Fruit fly (Drosophila melanogaster) whole organism, embryonic: ENCODE measurements around the gene CG1421.

Source experiments
- Bteb2 ChIP-seq: fragments of 200-800 bp; sonication (Bioruptor generic); optimal IDR thresholded peaks from 2 replicates; lab custom pipeline; 2016; ENCODE audit warnings: missing biosample characterization, missing genetic modification characterization
- CG10321 ChIP-seq: fragments of 200-800 bp; sonication (Bioruptor generic); IDR thresholded peaks from 2 replicates; pipeline ENCODE4 v1.3.6; 2022; ENCODE audit warnings: missing biosample characterization, missing genetic modification characterization
- CG14965 ChIP-seq: fragments of 200-800 bp; sonication (Bioruptor generic); optimal IDR thresholded peaks from 2 replicates; lab custom pipeline; 2016; ENCODE audit warnings: missing biosample characterization, missing genetic modification characterization, borderline replicate concordance
- CG15269 ChIP-seq: fragments of 200-800 bp; sonication (Bioruptor generic); optimal IDR thresholded peaks from 2 replicates; lab custom pipeline; 2018; ENCODE audit warnings: missing biosample characterization, mild to moderate bottlenecking, missing genetic modification characterization, moderate library complexity
- CG15479 ChIP-seq: fragments of 200-800 bp; sonication (Bioruptor generic); optimal IDR thresholded peaks from 3 replicates; lab custom pipeline; 2019; ENCODE audit warnings: missing biosample characterization, mild to moderate bottlenecking, missing genetic modification characterization, moderate library complexity
- CG1832 ChIP-seq: fragments of 200-800 bp; sonication (Bioruptor generic); optimal IDR thresholded peaks from 2 replicates; lab custom pipeline; 2017; ENCODE audit warnings: missing biosample characterization, mild to moderate bottlenecking, missing genetic modification characterization, inconsistent platforms
- CG2199 ChIP-seq: fragments of 200-800 bp; sonication (Bioruptor generic); IDR thresholded peaks from 3 replicates; pipeline ENCODE4 v1.3.6; 2022; ENCODE audit warnings: missing biosample characterization, missing genetic modification characterization
- CG31388 ChIP-seq: fragments of 200-800 bp; sonication (Bioruptor generic); optimal IDR thresholded peaks from 2 replicates; lab custom pipeline; 2016; ENCODE audit warnings: missing biosample characterization, missing genetic modification characterization
- CG3847 ChIP-seq: fragments of 200-800 bp; sonication (Bioruptor generic); IDR thresholded peaks from 2 replicates; pipeline ENCODE4 v1.3.6; 2022; ENCODE audit warnings: missing biosample characterization, missing genetic modification characterization
- CG6683 ChIP-seq: fragments of 200-800 bp; sonication (Bioruptor generic); optimal IDR thresholded peaks from 2 replicates; lab custom pipeline; 2017; ENCODE audit warnings: missing biosample characterization, mild to moderate bottlenecking, missing genetic modification characterization, missing genetic modification reagents
- CG8281 ChIP-seq: fragments of 200-800 bp; sonication (Bioruptor generic); optimal IDR thresholded peaks from 2 replicates; lab custom pipeline; 2018; ENCODE audit warnings: missing biosample characterization, mild to moderate bottlenecking, missing genetic modification characterization, moderate library complexity
- CG9215 ChIP-seq: fragments of 200-800 bp; sonication (Bioruptor generic); IDR thresholded peaks from 2 replicates; pipeline ENCODE4 v1.3.6; 2022; ENCODE audit warnings: missing biosample characterization, missing genetic modification characterization
- CG9727 ChIP-seq: fragments of 200-800 bp; sonication (Bioruptor generic); optimal IDR thresholded peaks from 3 replicates; lab custom pipeline; 2017; ENCODE audit warnings: missing biosample characterization, mild to moderate bottlenecking, missing genetic modification characterization
- CG9932 ChIP-seq: fragments of 200-800 bp; sonication (Bioruptor generic); IDR thresholded peaks from 2 replicates; pipeline ENCODE4 v1.3.6; 2022; ENCODE audit warnings: missing biosample characterization, missing genetic modification characterization
- D ChIP-seq, 2 experiments: fragments of 200-800 bp in 1 of 2; fragments of >200 bp in 1 of 2; sonication (Bioruptor generic) in 1 of 2; optimal IDR thresholded peaks; 2 replicates in 1 of 2; 3 replicates in 1 of 2; lab custom pipeline; 2017; ENCODE audit warnings: mild to moderate bottlenecking in 1 of 2, missing biosample characterization in 1 of 2, missing genetic modification characterization in 1 of 2, missing genetic modification reagents in 1 of 2
- Deaf1 ChIP-seq: fragments of 200-800 bp; optimal IDR thresholded peaks from 3 replicates; lab custom pipeline; 2019; ENCODE audit warnings: missing biosample characterization, mild to moderate bottlenecking, missing genetic modification characterization, moderate library complexity
- Doc2 ChIP-seq: fragments of 200-800 bp; sonication (Bioruptor generic); IDR thresholded peaks from 2 replicates; pipeline ENCODE4 v1.3.6; 2022; ENCODE audit warnings: missing biosample characterization, missing genetic modification characterization
- HLH4C ChIP-seq: fragments of 200-800 bp; sonication (Bioruptor generic); IDR thresholded peaks from 3 replicates; pipeline ENCODE4 v1.3.6; 2022; ENCODE audit warnings: missing biosample characterization, missing genetic modification characterization; ENCODE audit not compliant: partially characterized antibody
- MESR4 ChIP-seq: fragments of 200-800 bp; sonication (Bioruptor generic); optimal IDR thresholded peaks from 2 replicates; lab custom pipeline; 2018; ENCODE audit warnings: missing biosample characterization, mild to moderate bottlenecking, missing genetic modification characterization, moderate library complexity
- Med ChIP-seq: fragments of 200-800 bp; sonication (Bioruptor generic); peaks from one replicate; lab custom pipeline; 2016; ENCODE audit warnings: missing biosample characterization, missing genetic modification characterization, mild to moderate bottlenecking, inconsistent platforms, moderate library complexity
- Nf-YB ChIP-seq: fragments of 200-800 bp; sonication (Bioruptor generic); optimal IDR thresholded peaks from 3 replicates; lab custom pipeline; 2019; ENCODE audit warnings: missing biosample characterization, mild to moderate bottlenecking, missing genetic modification characterization, moderate library complexity
- Nf-YC ChIP-seq: fragments of 200-800 bp; optimal IDR thresholded peaks from 3 replicates; lab custom pipeline; 2019; ENCODE audit warnings: missing biosample characterization, mild to moderate bottlenecking, missing genetic modification characterization, moderate library complexity
- Sry-β ChIP-seq: fragments of 200-800 bp; sonication (Bioruptor generic); optimal IDR thresholded peaks from 2 replicates; lab custom pipeline; 2018; ENCODE audit warnings: missing biosample characterization, mild to moderate bottlenecking, missing genetic modification characterization, moderate library complexity
- Stat92E ChIP-seq, 3 experiments: fragments of >200 bp in 2 of 3; fragments of 200-800 bp in 1 of 3; sonication (Bioruptor generic) in 1 of 3; optimal IDR thresholded peaks; 2 replicates each; lab custom pipeline; 2017 to 2019; ENCODE audit warnings: missing biosample characterization in 3 of 3, missing genetic modification characterization in 3 of 3, mild to moderate bottlenecking in 1 of 3, moderate library complexity in 1 of 3
- az2 ChIP-seq: fragments of 200-800 bp; sonication (Bioruptor generic); optimal IDR thresholded peaks from 3 replicates; lab custom pipeline; 2016; ENCODE audit warnings: missing biosample characterization, missing genetic modification characterization
- bsh ChIP-seq, 2 experiments: fragments of 200-800 bp; sonication (Bioruptor generic); optimal IDR thresholded peaks; 2 replicates each; lab custom pipeline; 2017 to 2018; ENCODE audit warnings: mild to moderate bottlenecking in 2 of 2, missing biosample characterization in 2 of 2, missing genetic modification characterization in 2 of 2, moderate library complexity in 1 of 2
- caup ChIP-seq: fragments of 200-800 bp; sonication (Bioruptor generic); optimal IDR thresholded peaks from 3 replicates; lab custom pipeline; 2017; ENCODE audit warnings: missing biosample characterization, mild to moderate bottlenecking, missing genetic modification characterization, moderate library complexity; ENCODE audit not compliant: severe bottlenecking
- cg ChIP-seq: fragments of 200-800 bp; sonication (Bioruptor generic); optimal IDR thresholded peaks from 3 replicates; lab custom pipeline; 2019; ENCODE audit warnings: missing biosample characterization, mild to moderate bottlenecking, missing genetic modification characterization, moderate library complexity
- chm ChIP-seq: fragments of 200-800 bp; sonication (Bioruptor generic); IDR thresholded peaks from 2 replicates; pipeline ENCODE4 v1.3.6; 2022; ENCODE audit warnings: missing biosample characterization, missing genetic modification characterization
- dysf ChIP-seq: fragments of 200-800 bp; sonication (Bioruptor generic); IDR thresholded peaks from 3 replicates; pipeline ENCODE4 v1.3.6; 2022; ENCODE audit warnings: missing biosample characterization, missing genetic modification characterization
- fru ChIP-seq: fragments of >200 bp; optimal IDR thresholded peaks from 2 replicates; lab custom pipeline; 2017
- gem ChIP-seq: fragments of 200-800 bp; sonication (Bioruptor generic); optimal IDR thresholded peaks from 2 replicates; lab custom pipeline; 2019; ENCODE audit warnings: missing biosample characterization, mild to moderate bottlenecking, missing genetic modification characterization, moderate library complexity
- kah ChIP-seq: fragments of 200-800 bp; sonication (Bioruptor generic); optimal IDR thresholded peaks from 2 replicates; lab custom pipeline; 2018; ENCODE audit warnings: missing biosample characterization, mild to moderate bottlenecking, missing genetic modification characterization
- kni ChIP-seq: fragments of 200-800 bp; sonication (Bioruptor generic); optimal IDR thresholded peaks from 3 replicates; lab custom pipeline; 2017; ENCODE audit warnings: mild to moderate bottlenecking, missing biosample characterization, missing genetic modification reagents, missing genetic modification characterization
- lola ChIP-seq, 3 experiments: fragments of >200 bp in 2 of 3; fragments of 200-800 bp in 1 of 3; sonication (Bioruptor generic) in 1 of 3; optimal IDR thresholded peaks; 2 replicates each; lab custom pipeline; 2017 to 2019; ENCODE audit warnings: missing biosample characterization in 3 of 3, missing genetic modification characterization in 3 of 3, mild to moderate bottlenecking in 1 of 3, moderate library complexity in 1 of 3
- lov ChIP-seq, 2 experiments: fragments of 200-800 bp in 1 of 2; fragments of >200 bp in 1 of 2; sonication (Bioruptor generic) in 1 of 2; IDR thresholded peaks in 1 of 2; optimal IDR thresholded peaks in 1 of 2; 2 replicates in 1 of 2; 3 replicates in 1 of 2; pipeline versions ENCODE4 v1.3.6 to Lab custom; 2017 to 2022; ENCODE audit warnings: missing biosample characterization in 1 of 2, missing genetic modification characterization in 1 of 2
- oc ChIP-seq: fragments of 200-800 bp; sonication (Bioruptor generic); optimal IDR thresholded peaks from 2 replicates; lab custom pipeline; 2018; ENCODE audit warnings: missing biosample characterization, mild to moderate bottlenecking, missing genetic modification characterization, moderate library complexity
- odd ChIP-seq: fragments of 200-800 bp; sonication (Bioruptor generic); optimal IDR thresholded peaks from 2 replicates; lab custom pipeline; 2017; ENCODE audit warnings: missing biosample characterization, mild to moderate bottlenecking, missing genetic modification characterization
- pb ChIP-seq: fragments of 200-800 bp; sonication (Bioruptor generic); optimal IDR thresholded peaks from 3 replicates; lab custom pipeline; 2016; ENCODE audit warnings: missing biosample characterization, missing genetic modification characterization
- rib ChIP-seq: fragments of 200-800 bp; sonication (Bioruptor generic); IDR thresholded peaks from 2 replicates; pipeline ENCODE4 v1.3.6; 2022; ENCODE audit warnings: missing biosample characterization, missing genetic modification characterization
- sd ChIP-seq: fragments of 200-800 bp; sonication (Bioruptor generic); optimal IDR thresholded peaks from 3 replicates; lab custom pipeline; 2018; ENCODE audit warnings: missing biosample characterization, mild to moderate bottlenecking, missing genetic modification characterization, moderate library complexity
- slbo ChIP-seq: fragments of 200-800 bp; sonication (Bioruptor generic); IDR thresholded peaks from 2 replicates; pipeline ENCODE4 v1.3.6; 2022; ENCODE audit warnings: missing biosample characterization, missing genetic modification characterization
- twi ChIP-seq: fragments of 200-800 bp; optimal IDR thresholded peaks from 2 replicates; lab custom pipeline; 2019; ENCODE audit warnings: missing biosample characterization, mild to moderate bottlenecking, missing genetic modification characterization, moderate library complexity
- wdn ChIP-seq: fragments of 200-800 bp; sonication (Bioruptor generic); IDR thresholded peaks from 2 replicates; pipeline ENCODE4 v1.3.6; 2022; ENCODE audit warnings: missing biosample characterization, missing genetic modification characterization
- zen ChIP-seq: fragments of 200-800 bp; sonication (Bioruptor generic); optimal IDR thresholded peaks from 3 replicates; lab custom pipeline; 2018; ENCODE audit warnings: missing biosample characterization, mild to moderate bottlenecking, missing genetic modification characterization, moderate library complexity
- zfh1 ChIP-seq: fragments of 200-800 bp; sonication (Bioruptor generic); IDR thresholded peaks from 3 replicates; pipeline ENCODE4 v1.3.6; 2022; ENCODE audit warnings: missing biosample characterization, missing genetic modification characterization

CG1421 gene

dm6 chr2L:21857744-21858143 lies 45.0 kb upstream of the CG1421 start:
- peak; percentile 14 for TF ChIP-seq Nf-YB (GFP tag; lab: Kevin White, UChicago)
- no peak for TF ChIP-seq MESR4
- TF ChIP-seq zfh1 (GFP tag; lab: Robert Waterston, UW), result 0 out of 3 replicates have a peak, but pooled peaks have one; percentile 29
- no peak for TF ChIP-seq HLH4C (GFP tag; lab: Robert Waterston, UW)
- no peak for TF ChIP-seq CG8281 (tag; lab: Kevin White, UChicago)
- peak; percentile 84; the same call in 2 of the 3 replicates for TF ChIP-seq CG2199 (GFP tag; lab: Robert Waterston, UW)
- TF ChIP-seq Nf-YC, result peak; percentile 52
- TF ChIP-seq Bteb2 (GFP tag; lab: Kevin White, UChicago), result no peak
- peak; percentile 16 for TF ChIP-seq Med
- TF ChIP-seq wdn (GFP tag; lab: Robert Waterston, UW), result no peak
- no peak for TF ChIP-seq lov (optimal IDR thresholded peaks at IDR 0.05; lab: Kevin White, UChicago)
- 0 out of 3 replicates have a peak, but pooled peaks have one; percentile 19 for TF ChIP-seq lov (GFP tag; IDR thresholded peaks at IDR 0.05; lab: Robert Waterston, UW)
- TF ChIP-seq chm, result 0 out of 2 replicates have a peak, but pooled peaks have one; percentile 47
- peak; percentile 52; the same call in 1 of the 2 replicates for TF ChIP-seq CG10321 (GFP tag; lab: Robert Waterston, UW)
- TF ChIP-seq dysf (GFP tag; lab: Robert Waterston, UW), result no peak
- TF ChIP-seq CG1832 (GFP tag; lab: Kevin White, UChicago), result peak; percentile 71
- TF ChIP-seq odd, result no peak
- TF ChIP-seq CG3847 (GFP tag; lab: Robert Waterston, UW), result no peak

- peak; percentile 2 for TF ChIP-seq kah
- TF ChIP-seq pb, result no peak
- TF ChIP-seq D (optimal IDR thresholded peaks at IDR 0.05; lab: Kevin White, UChicago), result peak; percentile 24
- TF ChIP-seq D (GFP tag; optimal IDR thresholded peaks at IDR 0.05; lab: Kevin White, UChicago), result no peak
- no peak for TF ChIP-seq fru (lab: Kevin White, UChicago)
- TF ChIP-seq CG15479 (GFP tag; lab: Kevin White, UChicago), result peak; percentile 62
- TF ChIP-seq CG6683 (GFP tag; lab: Kevin White, UChicago), result no peak
- 0 out of 3 replicates have a peak, but pooled peaks have one; percentile 48 for TF ChIP-seq CG2199 (GFP tag; lab: Robert Waterston, UW)
- no peak for TF ChIP-seq CG14965 (GFP tag; lab: Kevin White, UChicago)
- no peak for TF ChIP-seq Stat92E (GFP tag; optimal IDR thresholded peaks at IDR 0.05; lab: Kevin White, UChicago)
- TF ChIP-seq caup (GFP tag; lab: Kevin White, UChicago), result no peak
- TF ChIP-seq cg, result peak; percentile 37
- TF ChIP-seq CG9932 (GFP tag; lab: Robert Waterston, UW), result 0 out of 2 replicates have a peak, but pooled peaks have one; percentile 10
- TF ChIP-seq zen (tag; lab: Kevin White, UChicago), result peak; percentile 70
These were observed 42.2 kb upstream of the CG1421 start for dm6 chr2L:21860566-21860965.

dm6 chr2L:21863544-21863945 lies 39.2 kb upstream of the CG1421 start:
- TF ChIP-seq CG9215 (GFP tag; lab: Robert Waterston, UW) (no peak), CG31388 (GFP tag; lab: Kevin White, UChicago) (no peak), Deaf1 (peak; percentile 60), Sry-β (GFP tag; lab: Kevin White, UChicago) (peak; percentile 2), oc (no peak), sd (tag; lab: Kevin White, UChicago) (no peak), rib (GFP tag; lab: Robert Waterston, UW) (no peak), bsh (GFP tag; optimal IDR thresholded peaks at IDR 0.05; lab: Kevin White, UChicago) (no peak), CG2199 (GFP tag; lab: Robert Waterston, UW) (0 out of 3 replicates have a peak, but pooled peaks have one; percentile 15), CG9727 (no peak), gem (tag; lab: Kevin White, UChicago) (no peak), Med (peak; percentile 56), CG1832 (GFP tag; lab: Kevin White, UChicago) (peak; percentile 55), Doc2 (GFP tag; lab: Robert Waterston, UW) (no peak), kni (GFP tag; lab: Kevin White, UChicago) (peak; percentile 49), lola (GFP tag; optimal IDR thresholded peaks at IDR 0.05; lab: Kevin White, UChicago) (no peak), slbo (GFP tag; lab: Robert Waterston, UW) (0 out of 2 replicates have a peak, but pooled peaks have one; percentile 13), twi (tag; lab: Kevin White, UChicago) (peak; percentile 23), az2 (no peak), CG15269 (peak; percentile 1)
